Fruit fly (Drosophila melanogaster) whole organism, embryonic: ENCODE measurements around the gene CG15528.

Source experiments
- BEAF-32 ChIP-seq: fragments of 200-800 bp; sonication (Bioruptor generic); optimal IDR thresholded peaks from 3 replicates; lab custom pipeline; 2017; ENCODE audit warnings: missing biosample characterization, missing genetic modification characterization, mild to moderate bottlenecking, moderate library complexity, missing genetic modification reagents
- Blimp-1 ChIP-seq: fragments of 200-800 bp; sonication (Bioruptor generic); optimal IDR thresholded peaks from 3 replicates; lab custom pipeline; 2018; ENCODE audit warnings: missing biosample characterization, missing genetic modification characterization, mild to moderate bottlenecking, moderate library complexity, missing genetic modification reagents
- CG1024 ChIP-seq: fragments of 200-800 bp; sonication (Bioruptor generic); IDR thresholded peaks from 2 replicates; pipeline ENCODE4 v1.3.6; 2022; ENCODE audit warnings: missing biosample characterization, missing genetic modification characterization
- CG10321 ChIP-seq: fragments of 200-800 bp; sonication (Bioruptor generic); IDR thresholded peaks from 2 replicates; pipeline ENCODE4 v1.3.6; 2022; ENCODE audit warnings: missing biosample characterization, missing genetic modification characterization
- CG10543 ChIP-seq: fragments of 200-800 bp; sonication (Bioruptor generic); optimal IDR thresholded peaks from 3 replicates; lab custom pipeline; 2017; ENCODE audit warnings: missing biosample characterization, mild to moderate bottlenecking, missing genetic modification characterization, moderate library complexity
- CG12155 ChIP-seq: fragments of 200-800 bp; sonication (Bioruptor generic); optimal IDR thresholded peaks from 3 replicates; lab custom pipeline; 2016; ENCODE audit warnings: missing biosample characterization, missing genetic modification characterization
- CG13424 ChIP-seq: fragments of 200-800 bp; sonication (Bioruptor generic); optimal IDR thresholded peaks from 2 replicates; lab custom pipeline; 2019; ENCODE audit warnings: missing biosample characterization, mild to moderate bottlenecking, missing genetic modification characterization, moderate library complexity
- CG14710 ChIP-seq: fragments of 200-800 bp; sonication (Bioruptor generic); optimal IDR thresholded peaks from 3 replicates; lab custom pipeline; 2019; ENCODE audit warnings: missing biosample characterization, mild to moderate bottlenecking, missing genetic modification characterization, moderate library complexity
- CG15011 ChIP-seq: fragments of 200-800 bp; sonication (Bioruptor generic); optimal IDR thresholded peaks from 3 replicates; lab custom pipeline; 2018; ENCODE audit warnings: missing biosample characterization, mild to moderate bottlenecking, missing genetic modification characterization
- CG2129 ChIP-seq: fragments of 200-800 bp; sonication (Bioruptor generic); IDR thresholded peaks from 2 replicates; pipeline ENCODE4 v1.3.6; 2022; ENCODE audit warnings: missing biosample characterization, missing genetic modification characterization; ENCODE audit not compliant: partially characterized antibody
- CG2199 ChIP-seq: fragments of 200-800 bp; sonication (Bioruptor generic); IDR thresholded peaks from 3 replicates; pipeline ENCODE4 v1.3.6; 2022; ENCODE audit warnings: missing biosample characterization, missing genetic modification characterization
- CG2678 ChIP-seq: fragments of 200-800 bp; sonication (Bioruptor generic); optimal IDR thresholded peaks from 3 replicates; lab custom pipeline; 2019; ENCODE audit warnings: missing biosample characterization, mild to moderate bottlenecking, missing genetic modification characterization, moderate library complexity
- CG42726 ChIP-seq: fragments of 200-800 bp; sonication (Bioruptor generic); IDR thresholded peaks from 2 replicates; pipeline ENCODE4 v1.3.6; 2022; ENCODE audit warnings: missing biosample characterization, missing genetic modification characterization; ENCODE audit not compliant: partially characterized antibody
- CG8765 ChIP-seq: fragments of 200-800 bp; sonication (Bioruptor generic); IDR thresholded peaks from 2 replicates; pipeline ENCODE4 v1.3.6; 2022; ENCODE audit warnings: missing biosample characterization, missing genetic modification characterization
- Dbx ChIP-seq: fragments of 200-800 bp; sonication (Bioruptor generic); IDR thresholded peaks from 3 replicates; pipeline ENCODE4 v1.3.6; 2022; ENCODE audit warnings: missing biosample characterization, missing genetic modification characterization
- Dfd ChIP-seq, 2 experiments: fragments of >200 bp; optimal IDR thresholded peaks; 2 replicates each; lab custom pipeline; 2017; ENCODE audit warnings: missing biosample characterization in 2 of 2, missing genetic modification characterization in 2 of 2
- Elba2 ChIP-seq: fragments of 200-800 bp; sonication (Bioruptor generic); optimal IDR thresholded peaks from 3 replicates; lab custom pipeline; 2016; ENCODE audit warnings: missing biosample characterization, missing genetic modification characterization
- HLHmδ ChIP-seq: fragments of 200-800 bp; sonication (Bioruptor generic); optimal IDR thresholded peaks from 2 replicates; lab custom pipeline; 2018; ENCODE audit warnings: missing biosample characterization, mild to moderate bottlenecking, missing genetic modification characterization, moderate library complexity
- HmgZ ChIP-seq: fragments of 200-800 bp; sonication (Bioruptor generic); optimal IDR thresholded peaks from 2 replicates; lab custom pipeline; 2018; ENCODE audit warnings: missing biosample characterization, mild to moderate bottlenecking, missing genetic modification characterization
- Hr3 ChIP-seq: fragments of 200-800 bp; sonication (Bioruptor generic); optimal IDR thresholded peaks from 3 replicates; lab custom pipeline; 2016; ENCODE audit warnings: missing biosample characterization, missing genetic modification characterization
- Hr51 ChIP-seq, 2 experiments: fragments of 200-800 bp; sonication (Bioruptor generic); optimal IDR thresholded peaks; 2 replicates in 1 of 2; 3 replicates in 1 of 2; lab custom pipeline; 2016 to 2018; ENCODE audit warnings: missing biosample characterization in 2 of 2, missing genetic modification characterization in 2 of 2, mild to moderate bottlenecking in 1 of 2, moderate library complexity in 1 of 2
- MESR4 ChIP-seq: fragments of 200-800 bp; sonication (Bioruptor generic); optimal IDR thresholded peaks from 2 replicates; lab custom pipeline; 2018; ENCODE audit warnings: missing biosample characterization, mild to moderate bottlenecking, missing genetic modification characterization, moderate library complexity
- Mrtf ChIP-seq: fragments of 200-800 bp; sonication (Bioruptor generic); IDR thresholded peaks from 3 replicates; pipeline ENCODE4 v1.3.6; 2022; ENCODE audit warnings: missing biosample characterization, missing genetic modification characterization
- Myb ChIP-seq: fragments of 200-800 bp; sonication (Bioruptor generic); optimal IDR thresholded peaks from 2 replicates; lab custom pipeline; 2016; ENCODE audit warnings: missing biosample characterization, missing genetic modification characterization
- Ptx1 ChIP-seq: fragments of 200-800 bp; sonication (Bioruptor generic); IDR thresholded peaks from 2 replicates; pipeline ENCODE4 v1.3.6; 2022; ENCODE audit warnings: missing biosample characterization, missing genetic modification characterization
- Rx ChIP-seq: fragments of 200-800 bp; sonication (Bioruptor generic); IDR thresholded peaks from 2 replicates; pipeline ENCODE4 v1.3.6; 2022; ENCODE audit warnings: missing biosample characterization, missing genetic modification characterization
- Spps ChIP-seq: fragments of 200-800 bp; sonication (Bioruptor generic); optimal IDR thresholded peaks from 2 replicates; lab custom pipeline; 2018; ENCODE audit warnings: missing biosample characterization, mild to moderate bottlenecking, missing genetic modification characterization
- Usf ChIP-seq: fragments of 200-800 bp; sonication (Bioruptor generic); optimal IDR thresholded peaks from 2 replicates; lab custom pipeline; 2017; ENCODE audit warnings: missing genotype, missing biosample characterization, missing genetic modification characterization
- Xbp1 ChIP-seq: fragments of 200-800 bp; sonication (Bioruptor generic); optimal IDR thresholded peaks from 3 replicates; lab custom pipeline; 2016; ENCODE audit warnings: missing biosample characterization, mild to moderate bottlenecking, missing genetic modification characterization
- Xrp1 ChIP-seq: fragments of 200-800 bp; sonication (Bioruptor generic); IDR thresholded peaks from 2 replicates; pipeline ENCODE4 v1.3.6; 2022; ENCODE audit warnings: missing biosample characterization, missing genetic modification characterization
- YL-1 ChIP-seq: fragments of 200-800 bp; sonication (Bioruptor generic); optimal IDR thresholded peaks from 3 replicates; lab custom pipeline; 2017; ENCODE audit warnings: missing biosample characterization, mild to moderate bottlenecking, missing genetic modification characterization
- abd-A ChIP-seq: fragments of 200-800 bp; sonication (Bioruptor generic); optimal IDR thresholded peaks from 3 replicates; lab custom pipeline; 2019; ENCODE audit warnings: missing biosample characterization, mild to moderate bottlenecking, missing genetic modification characterization, moderate library complexity
- ap ChIP-seq: fragments of 200-800 bp; sonication (Bioruptor generic); IDR thresholded peaks from 2 replicates; pipeline ENCODE4 v1.3.6; 2022; ENCODE audit warnings: missing biosample characterization, missing genetic modification characterization
- bab2 ChIP-seq: fragments of 200-800 bp; sonication (Bioruptor generic); optimal IDR thresholded peaks from 2 replicates; lab custom pipeline; 2016; ENCODE audit warnings: missing biosample characterization, missing genetic modification characterization
- chinmo ChIP-seq: fragments of 200-800 bp; sonication (Bioruptor generic); IDR thresholded peaks from 4 replicates; pipeline ENCODE4 v1.3.6; 2022; ENCODE audit warnings: missing biosample characterization, missing genetic modification characterization; ENCODE audit not compliant: partially characterized antibody
- dpn ChIP-seq, 2 experiments: fragments of 200-800 bp; sonication (Bioruptor generic); optimal IDR thresholded peaks; 3 replicates each; lab custom pipeline; 2016; ENCODE audit warnings: missing biosample characterization in 2 of 2, missing genetic modification characterization in 2 of 2
- fd64A ChIP-seq: fragments of 200-800 bp; sonication (Bioruptor generic); optimal IDR thresholded peaks from 3 replicates; lab custom pipeline; 2018; ENCODE audit warnings: missing biosample characterization, mild to moderate bottlenecking, missing genetic modification characterization
- gcm ChIP-seq: fragments of 200-800 bp; sonication (Bioruptor generic); optimal IDR thresholded peaks from 2 replicates; lab custom pipeline; 2019; ENCODE audit warnings: missing biosample characterization, mild to moderate bottlenecking, missing genetic modification characterization, moderate library complexity
- gt ChIP-seq: fragments of 200-800 bp; sonication (Bioruptor generic); IDR thresholded peaks from 2 replicates; pipeline ENCODE4 v1.3.6; 2022; ENCODE audit warnings: missing biosample characterization, missing genetic modification characterization
- her ChIP-seq: fragments of 200-800 bp; sonication (Bioruptor generic); optimal IDR thresholded peaks from 2 replicates; lab custom pipeline; 2016; ENCODE audit warnings: missing biosample characterization, missing genetic modification characterization
- insv ChIP-seq, 2 experiments: fragments of 200-800 bp; sonication (Bioruptor generic); optimal IDR thresholded peaks; 3 replicates each; lab custom pipeline; 2016 to 2018; ENCODE audit warnings: missing biosample characterization in 2 of 2, missing genetic modification characterization in 2 of 2
- mirr ChIP-seq: fragments of 200-800 bp; sonication (Bioruptor generic); optimal IDR thresholded peaks from 3 replicates; lab custom pipeline; 2018; ENCODE audit warnings: missing biosample characterization, mild to moderate bottlenecking, missing genetic modification characterization
- nerfin-1 ChIP-seq: fragments of 200-800 bp; sonication (Bioruptor generic); optimal IDR thresholded peaks from 3 replicates; lab custom pipeline; 2019; ENCODE audit warnings: missing biosample characterization, mild to moderate bottlenecking, missing genetic modification characterization, moderate library complexity
- nom ChIP-seq: fragments of 200-800 bp; sonication (Bioruptor generic); optimal IDR thresholded peaks from 2 replicates; lab custom pipeline; 2017; ENCODE audit warnings: missing biosample characterization, missing genetic modification characterization, mild to moderate bottlenecking, moderate library complexity, missing genetic modification reagents
- odd ChIP-seq: fragments of 200-800 bp; sonication (Bioruptor generic); optimal IDR thresholded peaks from 2 replicates; lab custom pipeline; 2017; ENCODE audit warnings: missing biosample characterization, mild to moderate bottlenecking, missing genetic modification characterization
- onecut ChIP-seq: fragments of 200-800 bp; sonication (Bioruptor generic); IDR thresholded peaks from 2 replicates; pipeline ENCODE4 v1.3.6; 2022; ENCODE audit warnings: missing biosample characterization, missing genetic modification characterization
- peb ChIP-seq: fragments of 200-800 bp; sonication (Bioruptor generic); IDR thresholded peaks from 2 replicates; pipeline ENCODE4 v1.3.6; 2022; ENCODE audit warnings: missing biosample characterization, missing genetic modification characterization
- ro ChIP-seq: fragments of 200-800 bp; sonication (Bioruptor generic); IDR thresholded peaks from 2 replicates; pipeline ENCODE4 v1.3.6; 2022; ENCODE audit warnings: missing biosample characterization, missing genetic modification characterization
- tgo ChIP-seq: fragments of 200-800 bp; sonication (Bioruptor generic); IDR thresholded peaks from 3 replicates; pipeline ENCODE4 v1.3.6; 2022; ENCODE audit warnings: missing biosample characterization, missing genetic modification characterization
- trem ChIP-seq: fragments of 200-800 bp; optimal IDR thresholded peaks from 3 replicates; lab custom pipeline; 2019; ENCODE audit warnings: missing biosample characterization, mild to moderate bottlenecking, missing genetic modification characterization, moderate library complexity
- tx ChIP-seq: fragments of 200-800 bp; sonication (Bioruptor generic); optimal IDR thresholded peaks from 2 replicates; lab custom pipeline; 2016; ENCODE audit warnings: missing biosample characterization, missing genetic modification characterization

Gene CG15528

DNA sequence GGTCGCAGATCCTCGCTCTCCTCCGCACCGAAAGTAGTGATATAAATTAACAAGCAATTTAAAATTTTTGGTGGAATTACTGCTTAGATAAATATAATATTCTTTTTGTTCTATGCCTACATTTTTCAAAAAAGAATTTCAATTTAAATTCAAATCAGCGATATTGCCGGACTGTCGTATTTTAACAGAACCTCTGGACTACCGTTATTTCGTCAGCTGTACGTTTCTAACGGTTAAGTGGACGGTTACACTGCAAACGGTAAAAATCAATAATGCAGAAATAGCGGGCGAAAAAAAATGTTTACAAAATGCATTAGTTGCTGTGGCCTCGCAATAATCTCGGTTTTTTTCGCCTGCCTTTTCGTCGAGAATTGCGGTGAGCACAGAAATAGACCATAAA is 51.6 kb downstream of the CG15528 start, which contains the start of gene Tace (continued):
- TF ChIP-seq insv (GFP tag; optimal IDR thresholded peaks at IDR 0.05; lab: Kevin White, UChicago) (peak in 1 of 2 experiments; percentile 96), fd64A (no peak), YL-1 (GFP tag; lab: Kevin White, UChicago) (peak; percentile 5), ro (no peak), CG42726 (GFP tag; lab: Robert Waterston, UW) (no peak), nom (no peak), CG2678 (tag; lab: Kevin White, UChicago) (no peak), Dbx (GFP tag; lab: Robert Waterston, UW) (no peak), CG15011 (GFP tag; lab: Kevin White, UChicago) (no peak), odd (no peak), BEAF-32 (GFP tag; lab: Kevin White, UChicago) (peak; percentile 7), Xrp1 (GFP tag; lab: Robert Waterston, UW) (no peak), nerfin-1 (peak; percentile 30), her (GFP tag; lab: Kevin White, UChicago) (no peak), tx (GFP tag; lab: Kevin White, UChicago) (no peak), onecut (GFP tag; lab: Robert Waterston, UW) (peak; percentile 100), chinmo (GFP tag; lab: Robert Waterston, UW) (0 out of 4 replicates have a peak, but pooled peaks have one; percentile 20), bab2 (GFP tag; lab: Kevin White, UChicago) (no peak), CG10321 (GFP tag; lab: Robert Waterston, UW) (no peak), Ptx1 (GFP tag; lab: Robert Waterston, UW) (no peak), CG14710 (tag; lab: Kevin White, UChicago) (no peak), CG12155 (no peak), Elba2 (GFP tag; lab: Kevin White, UChicago) (peak; percentile 85), HLHmδ (GFP tag; lab: Kevin White, UChicago) (no peak), trem (peak; percentile 31), Xbp1 (GFP tag; lab: Kevin White, UChicago) (no peak), mirr (no peak), Spps (tag; lab: Kevin White, UChicago) (no peak), CG13424 (no peak), gcm (GFP tag; lab: Kevin White, UChicago) (no peak), CG8765 (GFP tag; lab: Robert Waterston, UW) (no peak), Usf (GFP tag; lab: Kevin White, UChicago) (no peak), gt (GFP tag; lab: Robert Waterston, UW) (no peak), HmgZ (tag; lab: Kevin White, UChicago) (no peak), Hr51 (GFP tag; optimal IDR thresholded peaks at IDR 0.05; lab: Kevin White, UChicago) (no peak), Rx (GFP tag; lab: Robert Waterston, UW) (no peak), CG2199 (GFP tag; lab: Robert Waterston, UW) (no peak), MESR4 (GFP tag; lab: Kevin White, UChicago) (peak; percentile 39), CG1024 (GFP tag; lab: Robert Waterston, UW) (no peak), Hr3 (GFP tag; lab: Kevin White, UChicago) (no peak), dpn (GFP tag; optimal IDR thresholded peaks at IDR 0.05; lab: Kevin White, UChicago) (no peak), Myb (GFP tag; lab: Kevin White, UChicago) (peak; percentile 76), Blimp-1 (GFP tag; lab: Kevin White, UChicago) (no peak), Dfd (GFP tag; optimal IDR thresholded peaks at IDR 0.05; lab: Kevin White, UChicago) (no peak), CG2129 (GFP tag; lab: Robert Waterston, UW) (no peak), ap (GFP tag; lab: Robert Waterston, UW) (no peak), Mrtf (GFP tag; lab: Robert Waterston, UW) (no peak), abd-A (no peak), CG10543 (no peak), peb (GFP tag; lab: Robert Waterston, UW) (no peak), tgo (no peak)
